Fruit fly (Drosophila melanogaster): ENCODE data around the gene CG6833.
A peak's percentile ranks its signal among the peaks of the same experiment; 100 is the strongest.

Gene CG6833

dm6 chr3L:14071621-14072020, 20.6 kb downstream of the CG6833 start, which contains the start of gene Pex1 (continued):
- TF ChIP-seq Hr51 (GFP tag; optimal IDR thresholded peaks at IDR 0.05) = peak in 1 of 2 experiments; percentile 8
- TF ChIP-seq slbo (GFP tag; IDR thresholded peaks at IDR 0.05) = peak; percentile 45; the same call in 1 of the 2 replicates
- peak; percentile 58 for TF ChIP-seq rib (GFP tag; IDR thresholded peaks at IDR 0.05)
- TF ChIP-seq Oaz (GFP tag; IDR thresholded peaks at IDR 0.05) = no peak
- TF ChIP-seq CG1233 (GFP tag; optimal IDR thresholded peaks at IDR 0.05) = no peak
- no peak for TF ChIP-seq pita (GFP tag; optimal IDR thresholded peaks at IDR 0.05)
- no peak for TF ChIP-seq CG13296 (GFP tag; optimal IDR thresholded peaks at IDR 0.05)
- TF ChIP-seq zen2 (GFP tag; IDR thresholded peaks at IDR 0.05; ENCODE audit: partially characterized antibody) = peak; percentile 69
- TF ChIP-seq scrt (GFP tag; optimal IDR thresholded peaks at IDR 0.05) = peak; percentile 99
- TF ChIP-seq CG4328 (GFP tag; optimal IDR thresholded peaks at IDR 0.05) = no peak
- TF ChIP-seq Bgb (GFP tag; IDR thresholded peaks at IDR 0.05; ENCODE audit: partially characterized antibody) = peak; percentile 80
- peak; percentile 30 for TF ChIP-seq phol (tag; optimal IDR thresholded peaks at IDR 0.05)
- TF ChIP-seq CG17612 (GFP tag; IDR thresholded peaks at IDR 0.05) = no peak
- TF ChIP-seq hb (GFP tag; IDR thresholded peaks at IDR 0.05; ENCODE audit: partially characterized antibody) = no peak; the same call in 2 of the 3 replicates
- TF ChIP-seq inv (GFP tag; IDR thresholded peaks at IDR 0.05; ENCODE audit: partially characterized antibody) = peak; percentile 66
- TF ChIP-seq Camta (GFP tag; optimal IDR thresholded peaks at IDR 0.05) = no peak
- TF ChIP-seq CG4360 (GFP tag; IDR thresholded peaks at IDR 0.05) = no peak
- no peak for TF ChIP-seq toy (GFP tag; IDR thresholded peaks at IDR 0.05)
- TF ChIP-seq YL-1 (GFP tag; optimal IDR thresholded peaks at IDR 0.05) = peak; percentile 54
- TF ChIP-seq wor (GFP tag; IDR thresholded peaks at IDR 0.05) = no peak
- peak; percentile 74 for TF ChIP-seq CG17186 (GFP tag; optimal IDR thresholded peaks at IDR 0.05)
- peak; percentile 34; the same call in 1 of the 2 replicates for TF ChIP-seq stc (GFP tag; IDR thresholded peaks at IDR 0.05)
- TF ChIP-seq CG32772 (GFP tag; IDR thresholded peaks at IDR 0.05) = no peak
- peak; percentile 86 for TF ChIP-seq unc-4 (GFP tag; IDR thresholded peaks at IDR 0.05; ENCODE audit: partially characterized antibody)
- TF ChIP-seq CG16813 (GFP tag; IDR thresholded peaks at IDR 0.05; ENCODE audit: partially characterized antibody) = peak; percentile 81
- peak; percentile 98 to 99 for TF ChIP-seq crp (GFP tag; optimal IDR thresholded peaks at IDR 0.05)
- no peak for TF ChIP-seq z (GFP tag; IDR thresholded peaks at IDR 0.05)
- TF ChIP-seq CG12155 (GFP tag; optimal IDR thresholded peaks at IDR 0.05) = no peak
- no peak for TF ChIP-seq prd (optimal IDR thresholded peaks at IDR 0.05)
- TF ChIP-seq prd (GFP tag; IDR thresholded peaks at IDR 0.05) = 0 out of 3 replicates have a peak, but pooled peaks have one; percentile 18
- TF ChIP-seq CG42726 (GFP tag; IDR thresholded peaks at IDR 0.05; ENCODE audit: partially characterized antibody) = peak; percentile 70; the same call in 1 of the 2 replicates
- TF ChIP-seq CG6683 (GFP tag; optimal IDR thresholded peaks at IDR 0.05) = no peak
- TF ChIP-seq Doc3 (GFP tag; IDR thresholded peaks at IDR 0.05; ENCODE audit: partially characterized antibody) = peak; percentile 73
- TF ChIP-seq CG10654 (GFP tag; optimal IDR thresholded peaks at IDR 0.05) = peak; percentile 0
- no peak for TF ChIP-seq chn (GFP tag; optimal IDR thresholded peaks at IDR 0.05)
- TF ChIP-seq sens (GFP tag) = peak; percentile 67
- peak; percentile 50 for TF ChIP-seq CG10267 (tag; optimal IDR thresholded peaks at IDR 0.05)
- TF ChIP-seq CG1529 (GFP tag; optimal IDR thresholded peaks at IDR 0.05) = no peak
- no peak for TF ChIP-seq CG18262 (tag; optimal IDR thresholded peaks at IDR 0.05)
- TF ChIP-seq CG3838 (GFP tag; optimal IDR thresholded peaks at IDR 0.05) = no peak
- TF ChIP-seq btn (GFP tag; optimal IDR thresholded peaks at IDR 0.05) = no peak
- TF ChIP-seq E2f2 (GFP tag; IDR thresholded peaks at IDR 0.05) = peak; percentile 74
- peak; percentile 78 for TF ChIP-seq CG6791 (GFP tag; IDR thresholded peaks at IDR 0.05; ENCODE audit: partially characterized antibody)
- TF ChIP-seq CG12299 (tag; optimal IDR thresholded peaks at IDR 0.05) = no peak
- TF ChIP-seq CG6254 (GFP tag; optimal IDR thresholded peaks at IDR 0.05) = no peak
- peak; percentile 87 for TF ChIP-seq Scr (GFP tag; IDR thresholded peaks at IDR 0.05; ENCODE audit: partially characterized antibody)
- peak; percentile 13 for TF ChIP-seq CG30403 (GFP tag; optimal IDR thresholded peaks at IDR 0.05)
- peak; percentile 69 for TF ChIP-seq pzg (GFP tag; optimal IDR thresholded peaks at IDR 0.05)
- 0 out of 2 replicates have a peak, but pooled peaks have one; percentile 39 for TF ChIP-seq Ptx1 (GFP tag; IDR thresholded peaks at IDR 0.05)
- peak; percentile 42 for TF ChIP-seq Max (GFP tag; optimal IDR thresholded peaks at IDR 0.05)

All from whole organism, embryonic.